Worm (Caenorhabditis elegans): ENCODE results near the gene F49C5.5.

ce11 chrII:12580952-12581351 lies 34.6 kb upstream of the F49C5.5 start, which contains the start of gene clec-4:
- no peak for TF ChIP-seq aly-1 (tag; optimal IDR thresholded peaks at IDR 0.05)
- no peak for TF ChIP-seq ceh-13 (GFP tag; optimal IDR thresholded peaks at IDR 0.05)
- no peak for TF ChIP-seq ama-1 (optimal IDR thresholded peaks at IDR 0.05)
- TF ChIP-seq scrt-1 (GFP tag; IDR thresholded peaks at IDR 0.05) = no peak
- TF ChIP-seq ceh-36 (tag; optimal IDR thresholded peaks at IDR 0.05) = no peak
- TF ChIP-seq hnd-1 (tag; optimal IDR thresholded peaks at IDR 0.05) = no peak
